Fruit fly (Drosophila melanogaster) whole organism, prepupa: ENCODE results near the gene PGRP-LA.

ENCODE experiments used
- Blimp-1 ChIP-seq: fragments of 200-800 bp; sonication (Bioruptor generic); optimal IDR thresholded peaks from 3 replicates; lab custom pipeline; 2017; ENCODE audit warnings: missing biosample characterization, missing genetic modification characterization, mild to moderate bottlenecking, moderate library complexity, missing genetic modification reagents
- CG10631 ChIP-seq: fragments of 200-800 bp; sonication (Bioruptor generic); optimal IDR thresholded peaks from 2 replicates; lab custom pipeline; 2016; ENCODE audit warnings: missing biosample characterization, missing genetic modification characterization
- CG10669 ChIP-seq: fragments of 200-800 bp; sonication (Bioruptor generic); optimal IDR thresholded peaks from 3 replicates; lab custom pipeline; 2018; ENCODE audit warnings: missing biosample characterization, mild to moderate bottlenecking, missing genetic modification characterization, moderate library complexity
- CG11294 ChIP-seq: fragments of 200-800 bp; sonication (Bioruptor generic); IDR thresholded peaks from 2 replicates; pipeline ENCODE4 v1.3.6; 2022; ENCODE audit warnings: missing biosample characterization, missing genetic modification characterization
- CG11762 ChIP-seq: fragments of 200-800 bp; sonication (Bioruptor generic); optimal IDR thresholded peaks from 3 replicates; lab custom pipeline; 2016; ENCODE audit warnings: missing biosample characterization, missing genetic modification characterization; ENCODE audit not compliant: insufficient read depth
- CG15336 ChIP-seq: fragments of 200-800 bp; sonication (Bioruptor generic); IDR thresholded peaks from 2 replicates; pipeline ENCODE4 v1.3.6; 2022; ENCODE audit warnings: missing biosample characterization, missing genetic modification characterization
- CG1621 ChIP-seq: fragments of 200-800 bp; sonication (Bioruptor generic); optimal IDR thresholded peaks from 3 replicates; lab custom pipeline; 2018; ENCODE audit warnings: missing biosample characterization, mild to moderate bottlenecking, missing genetic modification characterization
- CG16779 ChIP-seq: fragments of 200-800 bp; sonication (Bioruptor generic); optimal IDR thresholded peaks from 3 replicates; lab custom pipeline; 2017; ENCODE audit warnings: missing biosample characterization, mild to moderate bottlenecking, missing genetic modification characterization
- CG3032 ChIP-seq: fragments of 200-800 bp; optimal IDR thresholded peaks from 2 replicates; lab custom pipeline; 2019; ENCODE audit warnings: missing biosample characterization, mild to moderate bottlenecking, missing genetic modification characterization, moderate library complexity
- CG31627 ChIP-seq: fragments of 200-800 bp; sonication (Bioruptor generic); optimal IDR thresholded peaks from 3 replicates; lab custom pipeline; 2016; ENCODE audit warnings: missing biosample characterization, missing genetic modification characterization
- CG32006 ChIP-seq: fragments of 200-800 bp; sonication (Bioruptor generic); optimal IDR thresholded peaks from 3 replicates; lab custom pipeline; 2017; ENCODE audit warnings: missing biosample characterization, mild to moderate bottlenecking, missing genetic modification characterization
- CG34406 ChIP-seq: fragments of 200-800 bp; sonication (Bioruptor generic); optimal IDR thresholded peaks from 3 replicates; lab custom pipeline; 2016; ENCODE audit warnings: missing biosample characterization, missing genetic modification characterization
- CG3919 ChIP-seq: fragments of 200-800 bp; sonication (Bioruptor generic); optimal IDR thresholded peaks from 3 replicates; lab custom pipeline; 2016; ENCODE audit warnings: missing biosample characterization, missing genetic modification characterization
- CG4318 ChIP-seq: fragments of 200-800 bp; sonication (Bioruptor generic); optimal IDR thresholded peaks from 3 replicates; lab custom pipeline; 2017; ENCODE audit warnings: missing biosample characterization, mild to moderate bottlenecking, missing genetic modification characterization
- CG6163 ChIP-seq: fragments of 200-800 bp; sonication (Bioruptor generic); IDR thresholded peaks from 3 replicates; pipeline ENCODE4 v1.3.6; 2022; ENCODE audit warnings: missing biosample characterization, missing genetic modification characterization
- CG6276 ChIP-seq: fragments of 200-800 bp; sonication (Bioruptor generic); optimal IDR thresholded peaks from 2 replicates; lab custom pipeline; 2017; ENCODE audit warnings: missing biosample characterization, mild to moderate bottlenecking, missing genetic modification characterization
- CG6808 ChIP-seq: fragments of 200-800 bp; sonication (Bioruptor generic); optimal IDR thresholded peaks from 3 replicates; lab custom pipeline; 2017; ENCODE audit warnings: missing biosample characterization, missing genetic modification characterization, mild to moderate bottlenecking, moderate library complexity, missing genetic modification reagents
- CG6854 ChIP-seq: fragments of 200-800 bp; sonication (Bioruptor generic); optimal IDR thresholded peaks from 2 replicates; lab custom pipeline; 2017; ENCODE audit warnings: missing biosample characterization, mild to moderate bottlenecking, missing genetic modification characterization
- CG8119 ChIP-seq: fragments of 200-800 bp; sonication (Bioruptor generic); IDR thresholded peaks from 3 replicates; pipeline ENCODE4 v1.3.6; 2022; ENCODE audit warnings: missing biosample characterization, missing genetic modification characterization
- CG8319 ChIP-seq: fragments of 200-800 bp; sonication (Bioruptor generic); optimal IDR thresholded peaks from 3 replicates; lab custom pipeline; 2016; ENCODE audit warnings: missing biosample characterization, missing genetic modification characterization
- Eip93F ChIP-seq: fragments of 200-800 bp; sonication (Bioruptor generic); optimal IDR thresholded peaks from 2 replicates; lab custom pipeline; 2016; ENCODE audit warnings: missing biosample characterization, mild to moderate bottlenecking, missing genetic modification characterization
- Gug ChIP-seq: fragments of 200-800 bp; sonication (Bioruptor generic); IDR thresholded peaks from 2 replicates; pipeline ENCODE4 v1.3.6; 2022; ENCODE audit warnings: missing biosample characterization, missing genetic modification characterization
- Hr38 ChIP-seq: sonication (Bioruptor generic); optimal IDR thresholded peaks from 2 replicates; lab custom pipeline; 2016; ENCODE audit warnings: missing biosample characterization, missing genetic modification characterization
- Hr39 ChIP-seq: fragments of 200-800 bp; sonication (Bioruptor generic); optimal IDR thresholded peaks from 2 replicates; lab custom pipeline; 2016; ENCODE audit warnings: missing biosample characterization, missing genetic modification characterization
- Lpt ChIP-seq: fragments of 200-800 bp; sonication (Bioruptor generic); optimal IDR thresholded peaks from 3 replicates; lab custom pipeline; 2016; ENCODE audit warnings: missing biosample characterization, missing genetic modification characterization
- Met ChIP-seq: fragments of 200-800 bp; sonication (Bioruptor generic); optimal IDR thresholded peaks from 3 replicates; lab custom pipeline; 2016; ENCODE audit warnings: missing biosample characterization, missing genetic modification characterization
- OdsH ChIP-seq: fragments of 200-800 bp; sonication (Bioruptor generic); optimal IDR thresholded peaks from 3 replicates; lab custom pipeline; 2016; ENCODE audit warnings: missing biosample characterization, missing genetic modification characterization
- Sox102F ChIP-seq: fragments of 200-800 bp; sonication (Bioruptor generic); optimal IDR thresholded peaks from 2 replicates; lab custom pipeline; 2016; ENCODE audit warnings: missing biosample characterization, mild to moderate bottlenecking, missing genetic modification characterization
- acj6 ChIP-seq: fragments of 200-800 bp; sonication (Bioruptor generic); optimal IDR thresholded peaks from 3 replicates; lab custom pipeline; 2016; ENCODE audit warnings: missing biosample characterization, missing genetic modification characterization
- cyc ChIP-seq: fragments of 200-800 bp; sonication (Bioruptor generic); optimal IDR thresholded peaks from 3 replicates; lab custom pipeline; 2016; ENCODE audit warnings: missing biosample characterization, missing genetic modification characterization
- dac ChIP-seq: fragments of 200-800 bp; sonication (Bioruptor generic); optimal IDR thresholded peaks from 2 replicates; lab custom pipeline; 2017; ENCODE audit warnings: missing biosample characterization, mild to moderate bottlenecking, missing genetic modification characterization
- dsx ChIP-seq: fragments of 200-800 bp; optimal IDR thresholded peaks from 3 replicates; lab custom pipeline; 2019; ENCODE audit warnings: missing biosample characterization, mild to moderate bottlenecking, missing genetic modification characterization, moderate library complexity; ENCODE audit not compliant: poor library complexity, severe bottlenecking
- eg ChIP-seq: fragments of 200-800 bp; sonication (Bioruptor generic); IDR thresholded peaks from 3 replicates; pipeline ENCODE4 v1.3.6; 2022; ENCODE audit warnings: missing biosample characterization, missing genetic modification characterization
- esn ChIP-seq: fragments of 200-800 bp; sonication (Bioruptor generic); optimal IDR thresholded peaks from 2 replicates; lab custom pipeline; 2016; ENCODE audit warnings: missing biosample characterization, mild to moderate bottlenecking, missing genetic modification characterization, moderate library complexity
- fkh ChIP-seq: fragments of 200-800 bp; sonication (Bioruptor generic); optimal IDR thresholded peaks from 3 replicates; lab custom pipeline; 2017; ENCODE audit warnings: missing biosample characterization, mild to moderate bottlenecking, missing genetic modification characterization, moderate library complexity
- lz ChIP-seq: fragments of 200-800 bp; sonication (Bioruptor generic); optimal IDR thresholded peaks from 3 replicates; lab custom pipeline; 2016; ENCODE audit warnings: missing biosample characterization, missing genetic modification characterization
- net ChIP-seq: fragments of 200-800 bp; sonication (Bioruptor generic); optimal IDR thresholded peaks from 3 replicates; lab custom pipeline; 2016; ENCODE audit warnings: missing biosample characterization, missing genetic modification characterization
- pdm3 ChIP-seq: fragments of 200-800 bp; sonication (Bioruptor generic); optimal IDR thresholded peaks from 3 replicates; lab custom pipeline; 2016; ENCODE audit warnings: missing biosample characterization, missing genetic modification characterization
- salr ChIP-seq, 2 experiments: fragments of 200-800 bp; sonication (Bioruptor generic); optimal IDR thresholded peaks; 3 replicates each; lab custom pipeline; 2016 to 2018; ENCODE audit warnings: missing biosample characterization in 2 of 2, missing genetic modification characterization in 2 of 2, mild to moderate bottlenecking in 1 of 2
- spab ChIP-seq: fragments of 200-800 bp; sonication (Bioruptor generic); optimal IDR thresholded peaks from 2 replicates; lab custom pipeline; 2017; ENCODE audit warnings: missing biosample characterization, mild to moderate bottlenecking, missing genetic modification characterization, missing genetic modification reagents
- ss ChIP-seq, 2 experiments: fragments of 200-800 bp; sonication (Bioruptor generic); optimal IDR thresholded peaks; 2 replicates in 1 of 2; 3 replicates in 1 of 2; lab custom pipeline; 2017 to 2018; ENCODE audit warnings: mild to moderate bottlenecking in 2 of 2, missing biosample characterization in 2 of 2, missing genetic modification characterization in 2 of 2, moderate library complexity in 1 of 2
- svp ChIP-seq: fragments of 200-800 bp; sonication (Bioruptor generic); peaks from one replicate; lab custom pipeline; 2016; ENCODE audit warnings: missing biosample characterization, missing genetic modification characterization
- topi ChIP-seq: fragments of 200-800 bp; sonication (Bioruptor generic); optimal IDR thresholded peaks from 3 replicates; lab custom pipeline; 2016; ENCODE audit warnings: missing biosample characterization, missing genetic modification characterization
- vri ChIP-seq: fragments of 200-800 bp; sonication (Bioruptor generic); optimal IDR thresholded peaks from 3 replicates; lab custom pipeline; 2016; ENCODE audit warnings: missing biosample characterization, mild to moderate bottlenecking, missing genetic modification characterization

PGRP-LA gene

DNA sequence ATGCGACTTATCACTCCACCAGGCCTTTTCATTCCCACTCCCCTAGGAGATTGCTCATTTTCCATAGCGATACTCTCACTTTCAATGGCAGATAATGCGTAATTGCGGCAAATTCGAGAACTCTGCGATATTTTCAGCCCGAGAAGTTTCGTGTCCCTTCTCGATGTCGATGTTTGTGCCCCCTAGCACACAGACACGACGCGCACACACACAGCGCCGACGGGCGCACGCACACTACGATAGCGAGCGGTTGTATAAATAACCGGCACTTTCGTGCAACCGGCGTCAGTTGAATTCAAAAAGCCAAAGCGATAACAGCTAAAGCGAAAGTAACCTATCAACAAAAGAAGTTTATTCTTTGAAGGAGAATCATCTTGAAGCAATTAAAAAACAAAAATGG is 47.5 kb downstream of the PGRP-LA start, which contains the start of gene Hsp23 (continued):
- TF ChIP-seq CG16779: no peak
- TF ChIP-seq ss (GFP tag; optimal IDR thresholded peaks at IDR 0.05; lab: Kevin White, UChicago): peak; percentile 64 to 71
- TF ChIP-seq CG8119 (GFP tag; lab: Robert Waterston, UW): peak; percentile 22; the same call in 1 of the 3 replicates
- peak; percentile 30 for TF ChIP-seq topi
- TF ChIP-seq CG6808 (GFP tag; lab: Kevin White, UChicago): peak; percentile 61
- TF ChIP-seq CG10669 (GFP tag; lab: Kevin White, UChicago): peak; percentile 35
- TF ChIP-seq dsx (GFP tag; lab: Kevin White, UChicago): peak; percentile 33
- TF ChIP-seq svp (GFP tag; lab: Kevin White, UChicago): peak; percentile 91
- peak; percentile 39 for TF ChIP-seq Lpt (GFP tag; lab: Kevin White, UChicago)
- peak; percentile 20 for TF ChIP-seq lz
- TF ChIP-seq OdsH: peak; percentile 12
- TF ChIP-seq acj6 (GFP tag; lab: Kevin White, UChicago): no peak
- no peak for TF ChIP-seq dac (GFP tag; lab: Kevin White, UChicago)
- peak; percentile 48 for TF ChIP-seq esn (GFP tag; lab: Kevin White, UChicago)
- peak; percentile 43 for TF ChIP-seq Sox102F (GFP tag; lab: Kevin White, UChicago)
- no peak for TF ChIP-seq CG31627 (GFP tag; lab: Kevin White, UChicago)
- no peak for TF ChIP-seq CG10631 (GFP tag; lab: Kevin White, UChicago)
- TF ChIP-seq CG15336 (GFP tag; lab: Robert Waterston, UW): peak; percentile 41; the same call in 1 of the 2 replicates
- peak; percentile 17; the same call in 2 of the 3 replicates for TF ChIP-seq CG6163 (GFP tag; lab: Robert Waterston, UW)
- peak; percentile 37 for TF ChIP-seq CG3919 (GFP tag; lab: Kevin White, UChicago)

DNA sequence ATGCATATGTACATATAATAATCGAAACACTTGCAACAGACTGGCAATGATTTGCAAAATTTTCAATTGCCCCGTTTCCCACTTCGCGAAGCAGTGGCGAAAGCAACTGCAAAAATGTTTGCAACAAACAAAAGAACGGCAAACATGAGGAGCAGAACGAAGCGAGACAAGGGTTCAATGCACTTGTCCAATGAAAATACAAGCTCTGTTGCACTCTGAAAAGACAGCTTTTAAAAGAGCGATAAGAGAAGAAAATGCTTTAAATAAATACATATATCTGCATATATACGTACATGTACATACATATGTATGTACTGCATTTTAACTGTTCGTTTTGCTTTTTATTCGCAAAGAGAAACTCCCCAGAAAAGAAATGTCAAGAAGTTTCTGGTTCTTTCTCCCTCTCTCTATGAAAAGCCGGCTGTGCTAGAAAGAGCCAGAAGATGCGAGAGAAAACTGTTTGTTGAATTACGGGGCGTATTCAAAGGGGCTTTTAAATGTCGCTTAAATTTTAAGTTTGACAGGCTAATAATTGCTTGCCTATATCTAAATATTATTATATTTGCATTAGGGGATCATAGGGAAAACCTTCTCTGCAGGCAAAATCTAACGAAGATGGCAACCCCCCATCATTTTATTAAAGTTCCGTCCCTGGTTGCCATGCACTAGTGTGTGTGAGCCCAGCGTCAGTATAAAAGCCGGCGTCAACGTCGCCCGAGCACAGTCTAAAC is 49.4 kb downstream of the PGRP-LA start, which contains the start of gene Hsp27:
TSS of gene Hsp27 (plus strand) at position 719 of the 731 bp plus-strand sequence.
- peak; percentile 70 for TF ChIP-seq Hr38 (GFP tag; lab: Kevin White, UChicago)
- peak; percentile 100 for TF ChIP-seq svp (GFP tag; lab: Kevin White, UChicago)
- TF ChIP-seq net (GFP tag; lab: Kevin White, UChicago): peak; percentile 100
- peak; percentile 100 for TF ChIP-seq esn (GFP tag; lab: Kevin White, UChicago)
- TF ChIP-seq Lpt (GFP tag; lab: Kevin White, UChicago): peak; percentile 100
- peak; percentile 100 for TF ChIP-seq CG4318 (GFP tag; lab: Kevin White, UChicago)
- TF ChIP-seq Eip93F (GFP tag; lab: Kevin White, UChicago): peak; percentile 100
- peak; percentile 99 for TF ChIP-seq CG31627 (GFP tag; lab: Kevin White, UChicago)
- peak; percentile 100 for TF ChIP-seq CG10631 (GFP tag; lab: Kevin White, UChicago)
- TF ChIP-seq spab: peak; percentile 100
- peak; percentile 100 for TF ChIP-seq CG6276 (GFP tag; lab: Kevin White, UChicago)
- peak; percentile 100 for TF ChIP-seq CG8319
- peak; percentile 99 for TF ChIP-seq Hr39
- peak; percentile 100 for TF ChIP-seq CG11294 (GFP tag; lab: Robert Waterston, UW)
- peak; percentile 100 for TF ChIP-seq CG8119 (GFP tag; lab: Robert Waterston, UW)
- peak; percentile 100 for TF ChIP-seq cyc (GFP tag; lab: Kevin White, UChicago)
- peak; percentile 100 for TF ChIP-seq CG10669 (GFP tag; lab: Kevin White, UChicago)
- peak; percentile 100 for TF ChIP-seq CG11762 (GFP tag; lab: Kevin White, UChicago)
- peak; percentile 98 for TF ChIP-seq fkh (GFP tag; lab: Kevin White, UChicago)
- peak; percentile 100 for TF ChIP-seq CG3032
- peak; percentile 100 for TF ChIP-seq OdsH
- TF ChIP-seq CG34406 (GFP tag; lab: Kevin White, UChicago): peak; percentile 100
- TF ChIP-seq salr (GFP tag; optimal IDR thresholded peaks at IDR 0.05; lab: Kevin White, UChicago): peak; percentile 99 to 100
- TF ChIP-seq dsx (GFP tag; lab: Kevin White, UChicago): peak; percentile 99
- peak; percentile 100 for TF ChIP-seq pdm3 (GFP tag; lab: Kevin White, UChicago)
- TF ChIP-seq Met (GFP tag; lab: Kevin White, UChicago): peak; percentile 100
- TF ChIP-seq lz: peak; percentile 100
- peak; percentile 99 for TF ChIP-seq vri
- TF ChIP-seq CG6808 (GFP tag; lab: Kevin White, UChicago): peak; percentile 99
- peak; percentile 100 for TF ChIP-seq CG15336 (GFP tag; lab: Robert Waterston, UW)
- TF ChIP-seq CG1621: peak; percentile 99
- peak; percentile 100 for TF ChIP-seq CG6854
- peak; percentile 100 for TF ChIP-seq acj6 (GFP tag; lab: Kevin White, UChicago)
- peak; percentile 100 for TF ChIP-seq Gug
- TF ChIP-seq dac (GFP tag; lab: Kevin White, UChicago): peak; percentile 100
- TF ChIP-seq eg (GFP tag; lab: Robert Waterston, UW): peak; percentile 100
- TF ChIP-seq topi: peak; percentile 100
- peak; percentile 100 for TF ChIP-seq CG32006 (GFP tag; lab: Kevin White, UChicago)
- TF ChIP-seq Blimp-1 (GFP tag; lab: Kevin White, UChicago): peak; percentile 98
